Worm (Caenorhabditis elegans) whole organism, mixed stage, embryonic: ENCODE data around the gene B0294.1.

Source experiments
- M03D4.4 ChIP-seq: sonication (generic microtip); optimal IDR thresholded peaks from 2 replicates; lab custom pipeline; 2017; ENCODE audit warnings: mild to moderate bottlenecking, missing genetic modification characterization, missing compliant biosample characterization
- bed-3 ChIP-seq: fragments of 200-800 bp; sonication (Bioruptor generic); optimal IDR thresholded peaks from 3 replicates; lab custom pipeline; 2018; ENCODE audit warnings: mild to moderate bottlenecking, missing genetic modification characterization, moderate library complexity, missing compliant biosample characterization
- blmp-1 ChIP-seq: fragments of 150-350 bp; optimal IDR thresholded peaks from 2 replicates; lab custom pipeline; 2014; ENCODE audit warnings: missing biosample characterization, missing genetic modification characterization
- cnd-1 ChIP-seq: fragments of 200-800 bp; sonication (Bioruptor generic); optimal IDR thresholded peaks from 2 replicates; lab custom pipeline; 2018; ENCODE audit warnings: mild to moderate bottlenecking, missing genetic modification characterization, missing compliant biosample characterization
- drap-1 ChIP-seq: fragments of 200-800 bp; sonication (Bioruptor generic); optimal IDR thresholded peaks from 3 replicates; lab custom pipeline; 2018; ENCODE audit warnings: mild to moderate bottlenecking, missing genetic modification characterization, missing compliant biosample characterization
- elt-1 ChIP-seq: sonication (generic microtip); optimal IDR thresholded peaks from 2 replicates; lab custom pipeline; 2017; ENCODE audit warnings: missing genetic modification characterization, mild to moderate bottlenecking, missing compliant biosample characterization, antibody characterized with exemption, moderate library complexity, borderline replicate concordance; ENCODE audit not compliant: insufficient read depth
- flh-1 ChIP-seq: fragments of 200-800 bp; sonication (Bioruptor generic); optimal IDR thresholded peaks from 2 replicates; lab custom pipeline; 2018; ENCODE audit warnings: mild to moderate bottlenecking, missing genetic modification characterization, moderate library complexity, missing compliant biosample characterization
- hlh-1 ChIP-seq: fragments of 150-350 bp; optimal IDR thresholded peaks from 2 replicates; lab custom pipeline; 2014; ENCODE audit warnings: missing biosample characterization, missing genetic modification reagents, missing genetic modification characterization
- lin-13 ChIP-seq: fragments of 150-350 bp; optimal IDR thresholded peaks from 2 replicates; lab custom pipeline; 2014; ENCODE audit warnings: missing biosample characterization, missing genetic modification characterization
- lin-32 ChIP-seq: fragments of 200-800 bp; sonication (Bioruptor generic); optimal IDR thresholded peaks from 2 replicates; lab custom pipeline; 2018; ENCODE audit warnings: mild to moderate bottlenecking, missing genetic modification characterization, missing compliant biosample characterization
- mab-5 ChIP-seq: fragments of 150-350 bp; optimal IDR thresholded peaks from 2 replicates; lab custom pipeline; 2014; ENCODE audit warnings: missing biosample characterization, missing genetic modification characterization
- mep-1 ChIP-seq: fragments of 150-350 bp; optimal IDR thresholded peaks from 2 replicates; lab custom pipeline; 2017; ENCODE audit warnings: missing biosample characterization, missing genetic modification reagents, missing genetic modification characterization, inconsistent platforms
- mls-2 ChIP-seq: sonication (generic microtip); optimal IDR thresholded peaks from 2 replicates; lab custom pipeline; 2016; ENCODE audit warnings: mild to moderate bottlenecking, missing genetic modification characterization, moderate library complexity, missing compliant biosample characterization
- nhr-12 ChIP-seq: fragments of 150-350 bp; optimal IDR thresholded peaks from 2 replicates; lab custom pipeline; 2014; ENCODE audit warnings: missing biosample characterization, missing genetic modification characterization
- nhr-2 ChIP-seq: fragments of 150-350 bp; optimal IDR thresholded peaks from 2 replicates; lab custom pipeline; 2014; ENCODE audit warnings: missing biosample characterization, missing genetic modification characterization
- nhr-237 ChIP-seq: fragments of 150-350 bp; optimal IDR thresholded peaks from 2 replicates; lab custom pipeline; 2014; ENCODE audit warnings: missing biosample characterization, missing genetic modification characterization
- pha-4 ChIP-seq: fragments of 150-350 bp; optimal IDR thresholded peaks from 2 replicates; lab custom pipeline; 2018; ENCODE audit warnings: missing biosample characterization, missing genetic modification reagents, missing genetic modification characterization
- sem-2 ChIP-seq: fragments of 200-800 bp; sonication (Bioruptor generic); optimal IDR thresholded peaks from 2 replicates; lab custom pipeline; 2018; ENCODE audit warnings: mild to moderate bottlenecking, missing genetic modification characterization, missing compliant biosample characterization
- snpc-4 ChIP-seq: fragments of 150-350 bp; optimal IDR thresholded peaks from 2 replicates; lab custom pipeline; 2014; ENCODE audit warnings: missing biosample characterization, missing genetic modification characterization
- sptf-1 ChIP-seq: sonication (generic microtip); optimal IDR thresholded peaks from 2 replicates; lab custom pipeline; 2017; ENCODE audit warnings: mild to moderate bottlenecking, missing genetic modification characterization, moderate library complexity, missing compliant biosample characterization
- unc-120 ChIP-seq: sonication (generic microtip); optimal IDR thresholded peaks from 2 replicates; lab custom pipeline; 2017; ENCODE audit warnings: missing genetic modification characterization, missing compliant biosample characterization; ENCODE audit not compliant: poor library complexity, severe bottlenecking
- zip-8 ChIP-seq: fragments of 150-350 bp; optimal IDR thresholded peaks from 2 replicates; lab custom pipeline; 2014; ENCODE audit warnings: missing biosample characterization, missing genetic modification characterization

The B0294.1 gene

ce11 chrX:1848575-1848974 is 48.6 kb downstream of the B0294.1 start, which contains the start of gene ceh-41:
Gene ceh-41 (minus strand): TSS chrX:1848675.
- TF ChIP-seq elt-1 (no peak), nhr-237 (tag; lab: Kevin White, UChicago) (no peak), pha-4 (tag; lab: Kevin White, UChicago) (no peak), mab-5 (tag; lab: Kevin White, UChicago) (no peak), snpc-4 (tag; lab: Kevin White, UChicago) (no peak), mls-2 (tag; lab: Kevin White, UChicago) (no peak), flh-1 (GFP tag; lab: Kevin White, UChicago) (no peak), nhr-2 (tag; lab: Kevin White, UChicago) (no peak), zip-8 (tag; lab: Kevin White, UChicago) (no peak), cnd-1 (no peak), sptf-1 (tag; lab: Kevin White, UChicago) (no peak)

ce11 chrX:1847685-1848084 is 49.5 kb downstream of the B0294.1 start:
- TF ChIP-seq nhr-237 (tag; lab: Kevin White, UChicago) (no peak), zip-8 (tag; lab: Kevin White, UChicago) (no peak), nhr-12 (tag; lab: Kevin White, UChicago) (no peak), bed-3 (GFP tag; lab: Kevin White, UChicago) (no peak), nhr-2 (tag; lab: Kevin White, UChicago) (no peak), lin-13 (tag; lab: Kevin White, UChicago) (no peak), cnd-1 (no peak), hlh-1 (tag; lab: Kevin White, UChicago) (no peak), snpc-4 (tag; lab: Kevin White, UChicago) (no peak), sem-2 (GFP tag; lab: Kevin White, UChicago) (no peak), mls-2 (tag; lab: Kevin White, UChicago) (no peak), M03D4.4 (tag; lab: Kevin White, UChicago) (no peak), unc-120 (tag; lab: Kevin White, UChicago) (no peak), flh-1 (GFP tag; lab: Kevin White, UChicago) (no peak), drap-1 (GFP tag; lab: Kevin White, UChicago) (no peak), lin-32 (GFP tag; lab: Kevin White, UChicago) (no peak), blmp-1 (tag; lab: Kevin White, UChicago) (no peak), sptf-1 (tag; lab: Kevin White, UChicago) (no peak), mep-1 (no peak)
